Worm (Caenorhabditis elegans) whole organism, young adult: ENCODE results near the gene cdh-3.

Experiments used
- B0035.1 ChIP-seq: sonication (generic microtip); optimal IDR thresholded peaks from 2 replicates; lab custom pipeline; 2016; ENCODE audit warnings: missing genetic modification characterization, mild to moderate bottlenecking, missing compliant biosample characterization, missing genotype, missing genetic modification reagents
- C06A6.2 ChIP-seq: fragments of 200-800 bp; sonication (Bioruptor generic); conservative IDR thresholded peaks from 2 replicates; pipeline ENCODE4 v1.3.6; 2022; ENCODE audit warnings: missing genetic modification characterization, missing compliant biosample characterization
- F22D6.2 ChIP-seq: sonication (generic microtip); optimal IDR thresholded peaks from 2 replicates; lab custom pipeline; 2016; ENCODE audit warnings: mild to moderate bottlenecking, missing genetic modification characterization, missing compliant biosample characterization
- F49E8.2 ChIP-seq: sonication (generic microtip); optimal IDR thresholded peaks from 3 replicates; lab custom pipeline; 2017; ENCODE audit warnings: missing genetic modification characterization, mild to moderate bottlenecking, missing compliant biosample characterization, antibody characterized with exemption, moderate library complexity; ENCODE audit not compliant: insufficient read depth
- F52B5.7 ChIP-seq: sonication (generic microtip); optimal IDR thresholded peaks from 2 replicates; lab custom pipeline; 2016; ENCODE audit warnings: mild to moderate bottlenecking, missing genetic modification characterization, missing compliant biosample characterization
- K11D2.4 ChIP-seq: fragments of 200-800 bp; sonication (Bioruptor generic); IDR thresholded peaks from 2 replicates; pipeline ENCODE4 v1.3.6; 2022; ENCODE audit warnings: missing genetic modification reagents, missing genetic modification characterization, missing compliant biosample characterization
- Y95B8A.8 ChIP-seq: fragments of 200-800 bp; sonication (Bioruptor generic); IDR thresholded peaks from 2 replicates; pipeline ENCODE4 v1.3.6; 2022; ENCODE audit warnings: missing genetic modification reagents, missing genetic modification characterization, missing compliant biosample characterization
- akir-1 ChIP-seq: fragments of 200-800 bp; sonication (Bioruptor generic); optimal IDR thresholded peaks from 2 replicates; lab custom pipeline; 2018; ENCODE audit warnings: mild to moderate bottlenecking, missing genetic modification characterization, moderate library complexity, missing compliant biosample characterization
- ama-1 ChIP-seq, 3 experiments: fragments of 150-350 bp in 1 of 3; sonication (generic microtip) in 2 of 3; optimal IDR thresholded peaks; 2 replicates each; lab custom pipeline; 2014 to 2018; ENCODE audit warnings: missing biosample characterization in 2 of 3, missing genetic modification characterization in 2 of 3, missing genetic modification reagents in 2 of 3
- athp-1 ChIP-seq: sonication (generic microtip); optimal IDR thresholded peaks from 2 replicates; lab custom pipeline; 2017; ENCODE audit warnings: mild to moderate bottlenecking, missing genetic modification characterization, missing compliant biosample characterization
- cebp-1 ChIP-seq, 2 experiments: fragments of 200-800 bp in 1 of 2; sonication (Bioruptor generic) in 1 of 2; sonication (generic microtip) in 1 of 2; IDR thresholded peaks in 1 of 2; optimal IDR thresholded peaks in 1 of 2; 2 replicates each; pipeline versions ENCODE4 v1.3.6 to Lab custom; 2017 to 2022; ENCODE audit warnings: missing compliant biosample characterization in 2 of 2, missing genetic modification characterization in 2 of 2, mild to moderate bottlenecking in 1 of 2, missing genetic modification reagents in 1 of 2, moderate library complexity in 1 of 2
- cebp-2 ChIP-seq: fragments of 200-800 bp; sonication (Bioruptor generic); IDR thresholded peaks from 2 replicates; pipeline ENCODE4 v1.3.6; 2022; ENCODE audit warnings: missing genetic modification characterization, missing compliant biosample characterization
- ceh-58 ChIP-seq: fragments of 200-800 bp; sonication (Bioruptor generic); IDR thresholded peaks from 2 replicates; pipeline ENCODE4 v1.3.6; 2022; ENCODE audit warnings: missing genetic modification characterization, missing compliant biosample characterization
- dox-1 ChIP-seq: fragments of 200-800 bp; sonication (Bioruptor generic); IDR thresholded peaks from 2 replicates; pipeline ENCODE4 v1.3.6; 2022; ENCODE audit warnings: missing genetic modification reagents, missing genetic modification characterization, missing compliant biosample characterization
- dpff-1 ChIP-seq: sonication (generic microtip); optimal IDR thresholded peaks from 2 replicates; lab custom pipeline; 2017; ENCODE audit warnings: mild to moderate bottlenecking, missing genetic modification characterization, missing compliant biosample characterization
- dpl-1 ChIP-seq: fragments of 150-350 bp; optimal IDR thresholded peaks from 2 replicates; lab custom pipeline; 2014; ENCODE audit warnings: missing biosample characterization, missing genetic modification reagents, missing genetic modification characterization
- fkh-3 ChIP-seq: sonication (generic microtip); optimal IDR thresholded peaks from 2 replicates; lab custom pipeline; 2016; ENCODE audit warnings: mild to moderate bottlenecking, missing genetic modification characterization, missing compliant biosample characterization
- gei-17 ChIP-seq: fragments of 200-800 bp; sonication (Bioruptor generic); optimal IDR thresholded peaks from 2 replicates; lab custom pipeline; 2018; ENCODE audit warnings: mild to moderate bottlenecking, missing genetic modification characterization, missing compliant biosample characterization
- hlh-12 ChIP-seq: sonication (generic microtip); optimal IDR thresholded peaks from 2 replicates; lab custom pipeline; 2016; ENCODE audit warnings: missing genetic modification characterization, missing compliant biosample characterization
- hsf-1 ChIP-seq: fragments of 200-800 bp; sonication (Bioruptor generic); IDR thresholded peaks from 2 replicates; pipeline ENCODE4 v1.3.6; 2022; ENCODE audit warnings: missing genetic modification reagents, missing genetic modification characterization, missing compliant biosample characterization
- let-607 ChIP-seq, 2 experiments: fragments of 200-800 bp in 1 of 2; sonication (Bioruptor generic) in 1 of 2; sonication (generic microtip) in 1 of 2; optimal IDR thresholded peaks; 2 replicates each; lab custom pipeline; 2016 to 2018; ENCODE audit warnings: mild to moderate bottlenecking in 2 of 2, missing compliant biosample characterization in 2 of 2, missing genetic modification characterization in 2 of 2, moderate library complexity in 2 of 2, missing genotype in 1 of 2
- lin-26 ChIP-seq: fragments of 200-800 bp; sonication (Bioruptor generic); IDR thresholded peaks from 2 replicates; pipeline ENCODE4 v1.3.6; 2022; ENCODE audit warnings: missing genetic modification reagents, missing genetic modification characterization, missing compliant biosample characterization
- lin-35 ChIP-seq, 3 experiments: fragments of 150-350 bp in 2 of 3; sonication (generic microtip) in 1 of 3; optimal IDR thresholded peaks; 2 replicates each; lab custom pipeline; 2014 to 2018; ENCODE audit warnings: missing biosample characterization in 3 of 3, missing genetic modification characterization in 3 of 3, missing genetic modification reagents in 3 of 3
- madf-10 ChIP-seq: sonication (generic microtip); optimal IDR thresholded peaks from 2 replicates; lab custom pipeline; 2016; ENCODE audit warnings: mild to moderate bottlenecking, missing genetic modification characterization, missing compliant biosample characterization
- madf-6 ChIP-seq: fragments of 200-800 bp; sonication (Bioruptor generic); IDR thresholded peaks from 2 replicates; pipeline ENCODE4 v1.3.6; 2022; ENCODE audit warnings: missing genetic modification reagents, missing genetic modification characterization, missing compliant biosample characterization
- mcd-1 ChIP-seq: fragments of 200-800 bp; sonication (Bioruptor generic); IDR thresholded peaks from 2 replicates; pipeline ENCODE4 v1.3.6; 2022; ENCODE audit warnings: missing genetic modification reagents, missing genetic modification characterization, missing compliant biosample characterization
- mel-28 ChIP-seq: sonication (generic microtip); optimal IDR thresholded peaks from 2 replicates; lab custom pipeline; 2016; ENCODE audit warnings: borderline replicate concordance, mild to moderate bottlenecking, missing genetic modification characterization, missing compliant biosample characterization
- mes-4 ChIP-seq: sonication (generic microtip); optimal IDR thresholded peaks from 2 replicates; lab custom pipeline; 2016; ENCODE audit warnings: missing genotype, missing genetic modification characterization, missing compliant biosample characterization
- nfyb-1 ChIP-seq: fragments of 200-800 bp; sonication (Bioruptor generic); IDR thresholded peaks from 2 replicates; pipeline ENCODE4 v1.3.6; 2022; ENCODE audit warnings: missing genetic modification reagents, missing genetic modification characterization, missing compliant biosample characterization
- pbrm-1 ChIP-seq: fragments of 200-800 bp; sonication (Bioruptor generic); IDR thresholded peaks from 2 replicates; pipeline ENCODE4 v1.3.6; 2022; ENCODE audit warnings: missing genetic modification reagents, missing genetic modification characterization, missing compliant biosample characterization
- repo-1 ChIP-seq: sonication (generic microtip); optimal IDR thresholded peaks from 2 replicates; lab custom pipeline; 2017; ENCODE audit warnings: mild to moderate bottlenecking, missing genetic modification characterization, missing compliant biosample characterization
- sdz-38 ChIP-seq: sonication (generic microtip); optimal IDR thresholded peaks from 2 replicates; lab custom pipeline; 2016; ENCODE audit warnings: missing genotype, missing genetic modification characterization, missing compliant biosample characterization
- snpc-3.4 ChIP-seq: sonication (generic microtip); optimal IDR thresholded peaks from 2 replicates; lab custom pipeline; 2017; ENCODE audit warnings: missing genetic modification characterization, mild to moderate bottlenecking, missing compliant biosample characterization, antibody characterized with exemption, moderate library complexity, missing genotype, missing genetic modification reagents
- tbx-9 ChIP-seq: sonication (generic microtip); optimal IDR thresholded peaks from 2 replicates; lab custom pipeline; 2016; ENCODE audit warnings: borderline replicate concordance, missing genetic modification characterization, inconsistent platforms, missing compliant biosample characterization
- unc-62 ChIP-seq: fragments of 150-350 bp; optimal IDR thresholded peaks from 2 replicates; lab custom pipeline; 2014; ENCODE audit warnings: missing biosample characterization, missing genetic modification reagents, missing genetic modification characterization
- ztf-25 ChIP-seq: fragments of 200-800 bp; sonication (Bioruptor generic); IDR thresholded peaks from 2 replicates; pipeline ENCODE4 v1.3.6; 2022; ENCODE audit warnings: missing genetic modification reagents, missing genetic modification characterization, missing compliant biosample characterization
- ztf-28 ChIP-seq: fragments of 200-800 bp; sonication (Bioruptor generic); IDR thresholded peaks from 2 replicates; pipeline ENCODE4 v1.3.6; 2022; ENCODE audit warnings: missing genetic modification reagents, missing genetic modification characterization, missing compliant biosample characterization

cdh-3 gene

ce11 chrIII:7736806-7737205 is 17.4 kb downstream of the cdh-3 start:
- TF ChIP-seq ztf-25 (GFP tag; lab: Robert Waterston, UW) (0 out of 2 replicates have a peak, but pooled peaks have one; percentile 8), mel-28 (tag; lab: Kevin White, UChicago) (no peak), unc-62 (GFP tag; lab: Kevin White, UChicago) (no peak), ztf-28 (GFP tag; lab: Robert Waterston, UW) (no peak), dpl-1 (GFP tag; lab: Kevin White, UChicago) (no peak), pbrm-1 (GFP tag; lab: Robert Waterston, UW) (0 out of 2 replicates have a peak, but pooled peaks have one; percentile 15), tbx-9 (tag; lab: Kevin White, UChicago) (no peak), dpff-1 (tag; lab: Kevin White, UChicago) (no peak), fkh-3 (tag; lab: Kevin White, UChicago) (no peak), let-607 (tag; optimal IDR thresholded peaks at IDR 0.05; lab: Kevin White, UChicago) (peak in 1 of 2 experiments; percentile 12), athp-1 (peak; percentile 66), lin-35 (GFP tag; optimal IDR thresholded peaks at IDR 0.05; lab: Kevin White, UChicago) (peak in 1 of 3 experiments; percentile 65), hsf-1 (0 out of 2 replicates have a peak, but pooled peaks have one; percentile 27), F49E8.2 (tag; lab: Kevin White, UChicago) (no peak), hlh-12 (tag; lab: Kevin White, UChicago) (no peak), cebp-2 (GFP tag; lab: Robert Waterston, UW) (peak; percentile 55; the same call in 1 of the 2 replicates), C06A6.2 (GFP tag; lab: Robert Waterston, UW) (peak; percentile 36; the same call in 1 of the 2 replicates), akir-1 (GFP tag; lab: Kevin White, UChicago) (no peak), madf-10 (no peak), B0035.1 (no peak), snpc-3.4 (tag; lab: Kevin White, UChicago) (peak; percentile 37), ama-1 (optimal IDR thresholded peaks at IDR 0.05; lab: Kevin White, UChicago) (no peak), ama-1 (GFP tag; optimal IDR thresholded peaks at IDR 0.05; lab: Kevin White, UChicago) (no peak), mcd-1 (GFP tag; lab: Robert Waterston, UW) (peak; percentile 25; the same call in 1 of the 2 replicates), gei-17 (no peak), lin-26 (GFP tag; lab: Robert Waterston, UW) (0 out of 2 replicates have a peak, but pooled peaks have one; percentile 61), dox-1 (GFP tag; lab: Robert Waterston, UW) (peak; percentile 71; the same call in 1 of the 2 replicates), repo-1 (tag; lab: Kevin White, UChicago) (no peak), cebp-1 (GFP tag; IDR thresholded peaks at IDR 0.05; lab: Robert Waterston, UW) (no peak), cebp-1 (tag; optimal IDR thresholded peaks at IDR 0.05; lab: Kevin White, UChicago) (peak; percentile 21), mes-4 (tag; lab: Kevin White, UChicago) (no peak), Y95B8A.8 (GFP tag; lab: Robert Waterston, UW) (0 out of 2 replicates have a peak, but pooled peaks have one; percentile 21), sdz-38 (no peak), ceh-58 (GFP tag; lab: Robert Waterston, UW) (0 out of 2 replicates have a peak, but pooled peaks have one; percentile 45), nfyb-1 (GFP tag; lab: Robert Waterston, UW) (0 out of 2 replicates have a peak, but pooled peaks have one; percentile 45), K11D2.4 (GFP tag; lab: Robert Waterston, UW) (peak; percentile 12; the same call in 1 of the 2 replicates)

- TF ChIP-seq F22D6.2 (tag; lab: Kevin White, UChicago) = no peak
- TF ChIP-seq madf-6 = peak; percentile 16; the same call in 1 of the 2 replicates
- no peak for TF ChIP-seq F52B5.7 (tag; lab: Kevin White, UChicago)
These were observed 18.2 kb downstream of the cdh-3 start for ce11 chrIII:7736003-7736402.
